Fruit fly (Drosophila melanogaster) whole organism, embryonic: ENCODE measurements around the gene fbl.

ENCODE experiments used
- B-H2 ChIP-seq: fragments of 200-800 bp; sonication (Bioruptor generic); optimal IDR thresholded peaks from 2 replicates; lab custom pipeline; 2018; ENCODE audit warnings: missing biosample characterization, mild to moderate bottlenecking, missing genetic modification characterization
- BEAF-32 ChIP-seq: fragments of 200-800 bp; sonication (Bioruptor generic); optimal IDR thresholded peaks from 3 replicates; lab custom pipeline; 2017; ENCODE audit warnings: missing biosample characterization, missing genetic modification characterization, mild to moderate bottlenecking, moderate library complexity, missing genetic modification reagents
- Bgb ChIP-seq: fragments of 200-800 bp; sonication (Bioruptor generic); IDR thresholded peaks from 2 replicates; pipeline ENCODE4 v1.3.6; 2022; ENCODE audit warnings: missing biosample characterization, missing genetic modification characterization; ENCODE audit not compliant: partially characterized antibody
- Blimp-1 ChIP-seq: fragments of 200-800 bp; sonication (Bioruptor generic); optimal IDR thresholded peaks from 3 replicates; lab custom pipeline; 2018; ENCODE audit warnings: missing biosample characterization, missing genetic modification characterization, mild to moderate bottlenecking, moderate library complexity, missing genetic modification reagents
- CG10366 ChIP-seq: fragments of 200-800 bp; sonication (Bioruptor generic); IDR thresholded peaks from 2 replicates; pipeline ENCODE4 v1.3.6; 2022; ENCODE audit warnings: missing biosample characterization, missing genetic modification characterization
- CG10979 ChIP-seq: fragments of 200-800 bp; sonication (Bioruptor generic); optimal IDR thresholded peaks from 2 replicates; lab custom pipeline; 2018; ENCODE audit warnings: missing biosample characterization, mild to moderate bottlenecking, missing genetic modification characterization, moderate library complexity
- CG11093 ChIP-seq: fragments of 200-800 bp; sonication (Bioruptor generic); IDR thresholded peaks from 3 replicates; pipeline ENCODE4 v1.3.6; 2022; ENCODE audit warnings: missing biosample characterization, missing genetic modification characterization
- CG11696 ChIP-seq: fragments of 200-800 bp; sonication (Bioruptor generic); IDR thresholded peaks from 2 replicates; pipeline ENCODE4 v1.3.6; 2022; ENCODE audit warnings: missing biosample characterization, missing genetic modification characterization
- CG1233 ChIP-seq: fragments of 200-800 bp; sonication (Bioruptor generic); optimal IDR thresholded peaks from 4 replicates; lab custom pipeline; 2018; ENCODE audit warnings: missing biosample characterization, mild to moderate bottlenecking, missing genetic modification characterization
- CG14710 ChIP-seq: fragments of 200-800 bp; sonication (Bioruptor generic); optimal IDR thresholded peaks from 3 replicates; lab custom pipeline; 2019; ENCODE audit warnings: missing biosample characterization, mild to moderate bottlenecking, missing genetic modification characterization, moderate library complexity
- CG15479 ChIP-seq: fragments of 200-800 bp; sonication (Bioruptor generic); optimal IDR thresholded peaks from 3 replicates; lab custom pipeline; 2019; ENCODE audit warnings: missing biosample characterization, mild to moderate bottlenecking, missing genetic modification characterization, moderate library complexity
- CG15514 ChIP-seq: fragments of 200-800 bp; sonication (Bioruptor generic); optimal IDR thresholded peaks from 3 replicates; lab custom pipeline; 2017; ENCODE audit warnings: missing biosample characterization, missing genetic modification characterization, mild to moderate bottlenecking, moderate library complexity, missing genetic modification reagents
- CG17612 ChIP-seq: fragments of 200-800 bp; sonication (Bioruptor generic); IDR thresholded peaks from 2 replicates; pipeline ENCODE4 v1.3.6; 2022; ENCODE audit warnings: missing biosample characterization, missing genetic modification characterization
- CG17912 ChIP-seq: fragments of 200-800 bp; sonication (Bioruptor generic); optimal IDR thresholded peaks from 2 replicates; lab custom pipeline; 2018; ENCODE audit warnings: missing biosample characterization, mild to moderate bottlenecking, missing genetic modification characterization
- CG18764 ChIP-seq: fragments of 200-800 bp; sonication (Bioruptor generic); optimal IDR thresholded peaks from 3 replicates; lab custom pipeline; 2016; ENCODE audit warnings: missing biosample characterization, missing genetic modification characterization
- CG2116 ChIP-seq: fragments of 200-800 bp; sonication (Bioruptor generic); optimal IDR thresholded peaks from 3 replicates; lab custom pipeline; 2018; ENCODE audit warnings: missing biosample characterization, mild to moderate bottlenecking, missing genetic modification characterization
- CG3847 ChIP-seq: fragments of 200-800 bp; sonication (Bioruptor generic); IDR thresholded peaks from 2 replicates; pipeline ENCODE4 v1.3.6; 2022; ENCODE audit warnings: missing biosample characterization, missing genetic modification characterization
- CG3995 ChIP-seq: fragments of 200-800 bp; sonication (Bioruptor generic); optimal IDR thresholded peaks from 3 replicates; lab custom pipeline; 2016; ENCODE audit warnings: missing biosample characterization, missing genetic modification characterization
- CG6854 ChIP-seq: fragments of 200-800 bp; sonication (Bioruptor generic); optimal IDR thresholded peaks from 3 replicates; lab custom pipeline; 2017; ENCODE audit warnings: missing biosample characterization, mild to moderate bottlenecking, missing genetic modification characterization
- CG8290 ChIP-seq, 3 experiments: fragments of 200-800 bp; sonication (Bioruptor generic); optimal IDR thresholded peaks; 2 replicates each; lab custom pipeline; 2016 to 2019; ENCODE audit warnings: missing biosample characterization in 3 of 3, missing genetic modification characterization in 3 of 3, mild to moderate bottlenecking in 2 of 3, moderate library complexity in 1 of 3
- Dll ChIP-seq: fragments of 200-800 bp; sonication (Bioruptor generic); IDR thresholded peaks from 4 replicates; pipeline ENCODE4 v1.3.6; 2022; ENCODE audit warnings: missing biosample characterization, missing genetic modification characterization; ENCODE audit not compliant: partially characterized antibody
- Ets97D ChIP-seq: fragments of 200-800 bp; sonication (Bioruptor generic); optimal IDR thresholded peaks from 3 replicates; lab custom pipeline; 2016; ENCODE audit warnings: missing biosample characterization, missing genetic modification characterization
- HLH54F ChIP-seq: fragments of 200-800 bp; sonication (Bioruptor generic); optimal IDR thresholded peaks from 3 replicates; lab custom pipeline; 2016; ENCODE audit warnings: missing biosample characterization, missing genetic modification characterization
- Hand ChIP-seq: fragments of 200-800 bp; sonication (Bioruptor generic); optimal IDR thresholded peaks from 2 replicates; lab custom pipeline; 2017; ENCODE audit warnings: mild to moderate bottlenecking, missing biosample characterization, missing genetic modification reagents, missing genetic modification characterization
- MESR4 ChIP-seq: fragments of 200-800 bp; sonication (Bioruptor generic); optimal IDR thresholded peaks from 2 replicates; lab custom pipeline; 2018; ENCODE audit warnings: missing biosample characterization, mild to moderate bottlenecking, missing genetic modification characterization, moderate library complexity
- Max ChIP-seq: fragments of 200-800 bp; sonication (Bioruptor generic); optimal IDR thresholded peaks from 2 replicates; lab custom pipeline; 2016; ENCODE audit warnings: missing biosample characterization, mild to moderate bottlenecking, missing genetic modification characterization
- Pdp1 ChIP-seq, 2 experiments: fragments of 200-800 bp; sonication (Bioruptor generic); optimal IDR thresholded peaks; 3 replicates each; lab custom pipeline; 2016; ENCODE audit warnings: missing biosample characterization in 2 of 2, missing genetic modification characterization in 2 of 2, mild to moderate bottlenecking in 1 of 2, moderate library complexity in 1 of 2
- Poxn ChIP-seq: fragments of 200-800 bp; sonication (Bioruptor generic); IDR thresholded peaks from 2 replicates; pipeline ENCODE4 v1.3.6; 2022; ENCODE audit warnings: missing biosample characterization, missing genetic modification characterization
- amos ChIP-seq: fragments of 200-800 bp; sonication (Bioruptor generic); IDR thresholded peaks from 2 replicates; pipeline ENCODE4 v1.3.6; 2022; ENCODE audit warnings: missing biosample characterization, missing genetic modification characterization; ENCODE audit not compliant: partially characterized antibody
- bab2 ChIP-seq: fragments of 200-800 bp; sonication (Bioruptor generic); optimal IDR thresholded peaks from 2 replicates; lab custom pipeline; 2016; ENCODE audit warnings: missing biosample characterization, missing genetic modification characterization
- bbx ChIP-seq: fragments of 200-800 bp; sonication (Bioruptor generic); IDR thresholded peaks from 2 replicates; pipeline ENCODE4 v1.3.6; 2022; ENCODE audit warnings: missing biosample characterization, missing genetic modification characterization; ENCODE audit not compliant: partially characterized antibody
- chn ChIP-seq: fragments of 200-800 bp; sonication (Bioruptor generic); optimal IDR thresholded peaks from 2 replicates; lab custom pipeline; 2016; ENCODE audit warnings: missing biosample characterization, missing genetic modification characterization
- danr ChIP-seq: fragments of 200-800 bp; sonication (Bioruptor generic); IDR thresholded peaks from 2 replicates; pipeline ENCODE4 v1.3.6; 2022; ENCODE audit warnings: missing biosample characterization, missing genetic modification characterization
- dimm ChIP-seq: fragments of 200-800 bp; sonication (Bioruptor generic); IDR thresholded peaks from 2 replicates; pipeline ENCODE4 v1.3.6; 2022; ENCODE audit warnings: missing biosample characterization, missing genetic modification characterization
- fru ChIP-seq: fragments of >200 bp; optimal IDR thresholded peaks from 2 replicates; lab custom pipeline; 2017
- gce ChIP-seq: fragments of 200-800 bp; sonication (Bioruptor generic); IDR thresholded peaks from 3 replicates; pipeline ENCODE4 v1.3.6; 2022; ENCODE audit warnings: missing biosample characterization, missing genetic modification characterization
- ham ChIP-seq: fragments of 200-800 bp; sonication (Bioruptor generic); IDR thresholded peaks from 2 replicates; pipeline ENCODE4 v1.3.6; 2022; ENCODE audit warnings: missing biosample characterization, missing genetic modification characterization
- hbn ChIP-seq: fragments of 200-800 bp; sonication (Bioruptor generic); IDR thresholded peaks from 2 replicates; pipeline ENCODE4 v1.3.6; 2022; ENCODE audit warnings: missing biosample characterization, missing genetic modification characterization; ENCODE audit not compliant: partially characterized antibody
- her ChIP-seq: fragments of 200-800 bp; sonication (Bioruptor generic); optimal IDR thresholded peaks from 2 replicates; lab custom pipeline; 2016; ENCODE audit warnings: missing biosample characterization, missing genetic modification characterization
- phol ChIP-seq: fragments of 200-800 bp; sonication (Bioruptor generic); optimal IDR thresholded peaks from 3 replicates; lab custom pipeline; 2018; ENCODE audit warnings: missing biosample characterization, mild to moderate bottlenecking, missing genetic modification characterization, moderate library complexity
- psq ChIP-seq: fragments of 200-800 bp; sonication (Bioruptor generic); optimal IDR thresholded peaks from 2 replicates; lab custom pipeline; 2017; ENCODE audit warnings: missing biosample characterization, missing genetic modification characterization
- pzg ChIP-seq: fragments of 200-800 bp; sonication (Bioruptor generic); optimal IDR thresholded peaks from 3 replicates; lab custom pipeline; 2018; ENCODE audit warnings: missing biosample characterization, mild to moderate bottlenecking, missing genetic modification characterization, moderate library complexity
- ro ChIP-seq: fragments of 200-800 bp; sonication (Bioruptor generic); IDR thresholded peaks from 2 replicates; pipeline ENCODE4 v1.3.6; 2022; ENCODE audit warnings: missing biosample characterization, missing genetic modification characterization
- sc ChIP-seq, 3 experiments: fragments of >200 bp in 2 of 3; fragments of 200-800 bp in 1 of 3; sonication (Bioruptor generic) in 1 of 3; optimal IDR thresholded peaks; 2 replicates in 2 of 3; 3 replicates in 1 of 3; lab custom pipeline; 2017; ENCODE audit warnings: mild to moderate bottlenecking in 1 of 3, missing biosample characterization in 1 of 3, missing genetic modification characterization in 1 of 3, missing genetic modification reagents in 1 of 3
- sr ChIP-seq: fragments of 200-800 bp; sonication (Bioruptor generic); IDR thresholded peaks from 3 replicates; pipeline ENCODE4 v1.3.6; 2022; ENCODE audit warnings: missing biosample characterization, missing genetic modification characterization
- ssp ChIP-seq: fragments of 200-800 bp; sonication (Bioruptor generic); IDR thresholded peaks from 2 replicates; pipeline ENCODE4 v1.3.6; 2022; ENCODE audit warnings: missing biosample characterization, missing genetic modification characterization
- tll ChIP-seq, 2 experiments: fragments of 200-800 bp in 1 of 2; fragments of >200 bp in 1 of 2; sonication (Bioruptor generic) in 1 of 2; optimal IDR thresholded peaks; 2 replicates each; lab custom pipeline; 2017 to 2019; ENCODE audit warnings: missing biosample characterization in 2 of 2, missing genetic modification characterization in 2 of 2, mild to moderate bottlenecking in 1 of 2, moderate library complexity in 1 of 2
- wor ChIP-seq: fragments of 200-800 bp; sonication (Bioruptor generic); IDR thresholded peaks from 2 replicates; pipeline ENCODE4 v1.3.6; 2022; ENCODE audit warnings: missing biosample characterization, missing genetic modification characterization
- zen ChIP-seq: fragments of 200-800 bp; sonication (Bioruptor generic); optimal IDR thresholded peaks from 3 replicates; lab custom pipeline; 2018; ENCODE audit warnings: missing biosample characterization, mild to moderate bottlenecking, missing genetic modification characterization, moderate library complexity

fbl gene

dm6 chr3L:20393357-20393756 is 9.1 kb downstream of the fbl start, which contains the start of gene CG33969 (continued):
- TF ChIP-seq fru (lab: Kevin White, UChicago) (no peak), Pdp1 (GFP tag; optimal IDR thresholded peaks at IDR 0.05; lab: Kevin White, UChicago) (peak in 1 of 2 experiments; percentile 46), CG6854 (GFP tag; lab: Kevin White, UChicago) (no peak), dimm (GFP tag; lab: Robert Waterston, UW) (no peak), CG3995 (GFP tag; lab: Kevin White, UChicago) (peak; percentile 5), CG18764 (GFP tag; lab: Kevin White, UChicago) (no peak), ro (no peak), CG8290 (GFP tag; optimal IDR thresholded peaks at IDR 0.05; lab: Kevin White, UChicago) (no peak), CG8290 (tag; optimal IDR thresholded peaks at IDR 0.05; lab: Kevin White, UChicago) (peak in 1 of 2 experiments; percentile 40), Poxn (GFP tag; lab: Robert Waterston, UW) (no peak), gce (GFP tag; lab: Robert Waterston, UW) (no peak), CG17912 (GFP tag; lab: Kevin White, UChicago) (no peak), her (GFP tag; lab: Kevin White, UChicago) (peak; percentile 37), CG11093 (no peak), HLH54F (no peak), CG14710 (tag; lab: Kevin White, UChicago) (peak; percentile 21), wor (GFP tag; lab: Robert Waterston, UW) (no peak), B-H2 (peak; percentile 12), Hand (GFP tag; lab: Kevin White, UChicago) (no peak), CG11696 (no peak), BEAF-32 (peak; percentile 58), phol (no peak), hbn (GFP tag; lab: Robert Waterston, UW) (peak; percentile 32; the same call in 1 of the 2 replicates), chn (no peak), Dll (GFP tag; lab: Robert Waterston, UW) (peak; percentile 39; the same call in 1 of the 4 replicates), CG10366 (GFP tag; lab: Robert Waterston, UW) (no peak), CG1233 (GFP tag; lab: Kevin White, UChicago) (no peak), CG2116 (GFP tag; lab: Kevin White, UChicago) (peak; percentile 82), ham (GFP tag; lab: Robert Waterston, UW) (no peak), Ets97D (GFP tag; lab: Kevin White, UChicago) (peak; percentile 37), pzg (GFP tag; lab: Kevin White, UChicago) (peak; percentile 47), tll (GFP tag; optimal IDR thresholded peaks at IDR 0.05; lab: Kevin White, UChicago) (no peak), bbx (GFP tag; lab: Robert Waterston, UW) (peak; percentile 44; the same call in 1 of the 2 replicates), CG3847 (no peak), CG15479 (no peak), Bgb (GFP tag; lab: Robert Waterston, UW) (peak; percentile 6; the same call in 1 of the 2 replicates), sr (no peak), MESR4 (GFP tag; lab: Kevin White, UChicago) (peak; percentile 57), amos (GFP tag; lab: Robert Waterston, UW) (no peak; the same call in 1 of the 2 replicates), ssp (GFP tag; lab: Robert Waterston, UW) (no peak), sc (optimal IDR thresholded peaks at IDR 0.05; lab: Kevin White, UChicago) (no peak), sc (GFP tag; optimal IDR thresholded peaks at IDR 0.05; lab: Kevin White, UChicago) (no peak), CG17612 (no peak), zen (no peak), psq (GFP tag; lab: Kevin White, UChicago) (no peak), Max (GFP tag; lab: Kevin White, UChicago) (no peak), danr (GFP tag; lab: Robert Waterston, UW) (no peak), CG10979 (tag; lab: Kevin White, UChicago) (no peak), Blimp-1 (GFP tag; lab: Kevin White, UChicago) (no peak), CG15514 (peak; percentile 42), bab2 (no peak)
